Fruit fly (Drosophila melanogaster): ENCODE data around the gene AP-1gamma.

The AP-1gamma gene

dm6 chrX:9066802-9067489 is 41.5 kb upstream of the AP-1gamma start (continued):
- TF ChIP-seq CG31388 (GFP tag; optimal IDR thresholded peaks at IDR 0.05) (no peak), br (optimal IDR thresholded peaks at IDR 0.05) (no peak), CG6654 (GFP tag; optimal IDR thresholded peaks at IDR 0.05) (no peak), CG18262 (tag; optimal IDR thresholded peaks at IDR 0.05) (peak; percentile 10), CG3281 (GFP tag; optimal IDR thresholded peaks at IDR 0.05) (peak; percentile 9), slbo (GFP tag; IDR thresholded peaks at IDR 0.05) (peak; percentile 56), CG10979 (tag; optimal IDR thresholded peaks at IDR 0.05) (peak; percentile 34), chif (GFP tag; optimal IDR thresholded peaks at IDR 0.05) (no peak), Dad (GFP tag; optimal IDR thresholded peaks at IDR 0.05) (no peak), Mrtf (GFP tag; IDR thresholded peaks at IDR 0.05) (no peak), pros (GFP tag; optimal IDR thresholded peaks at IDR 0.05) (no peak), Ets65A (GFP tag) (peak; percentile 38), insv (GFP tag; optimal IDR thresholded peaks at IDR 0.05) (no peak), bigmax (GFP tag; optimal IDR thresholded peaks at IDR 0.05) (no peak), hb (GFP tag; IDR thresholded peaks at IDR 0.05; ENCODE audit: partially characterized antibody) (no peak), Max (GFP tag; optimal IDR thresholded peaks at IDR 0.05) (no peak), nom (GFP tag; optimal IDR thresholded peaks at IDR 0.05) (peak; percentile 63), Xrp1 (GFP tag; IDR thresholded peaks at IDR 0.05) (peak; percentile 46; the same call in 1 of the 2 replicates), z (GFP tag; IDR thresholded peaks at IDR 0.05) (0 out of 3 replicates have a peak, but pooled peaks have one; percentile 13), ara (GFP tag; IDR thresholded peaks at IDR 0.05) (no peak), CG4360 (GFP tag; IDR thresholded peaks at IDR 0.05) (no peak; the same call in 1 of the 2 replicates), CG4404 (GFP tag; IDR thresholded peaks at IDR 0.05) (no peak), CG8089 (GFP tag; optimal IDR thresholded peaks at IDR 0.05) (no peak), CG11560 (tag; IDR thresholded peaks at IDR 0.05) (no peak), CG10267 (tag; optimal IDR thresholded peaks at IDR 0.05) (no peak), otp (GFP tag; IDR thresholded peaks at IDR 0.05) (no peak), CG2712 (tag; optimal IDR thresholded peaks at IDR 0.05) (peak; percentile 11), CG8290 (GFP tag; optimal IDR thresholded peaks at IDR 0.05) (no peak), CG8290 (tag; optimal IDR thresholded peaks at IDR 0.05) (peak in 1 of 2 experiments; percentile 3), CG9797 (GFP tag; optimal IDR thresholded peaks at IDR 0.05) (no peak), ssp (GFP tag; IDR thresholded peaks at IDR 0.05) (no peak), CG10654 (GFP tag; optimal IDR thresholded peaks at IDR 0.05) (no peak), CG9817 (tag; optimal IDR thresholded peaks at IDR 0.05) (peak; percentile 12), CG7839 (tag; optimal IDR thresholded peaks at IDR 0.05) (peak; percentile 48), CG30403 (GFP tag; optimal IDR thresholded peaks at IDR 0.05) (peak; percentile 27), dati (GFP tag; IDR thresholded peaks at IDR 0.05) (no peak), CG1024 (GFP tag; IDR thresholded peaks at IDR 0.05) (no peak), ttk (GFP tag; IDR thresholded peaks at IDR 0.05) (no peak), Med (GFP tag) (peak; percentile 43), p53 (GFP tag; optimal IDR thresholded peaks at IDR 0.05) (no peak), pita (GFP tag; optimal IDR thresholded peaks at IDR 0.05) (no peak), CG18011 (GFP tag; optimal IDR thresholded peaks at IDR 0.05) (no peak), ems (GFP tag; optimal IDR thresholded peaks at IDR 0.05) (no peak), CG2889 (GFP tag; IDR thresholded peaks at IDR 0.05) (0 out of 3 replicates have a peak, but pooled peaks have one; percentile 46), ind (GFP tag; optimal IDR thresholded peaks at IDR 0.05) (peak; percentile 31), CG9437 (GFP tag; optimal IDR thresholded peaks at IDR 0.05) (no peak), lilli (GFP tag; optimal IDR thresholded peaks at IDR 0.05) (no peak), seq (GFP tag; IDR thresholded peaks at IDR 0.05) (no peak), CG18599 (GFP tag; optimal IDR thresholded peaks at IDR 0.05) (no peak), Lim3 (GFP tag; IDR thresholded peaks at IDR 0.05) (no peak), CG1233 (GFP tag; optimal IDR thresholded peaks at IDR 0.05) (no peak), amos (GFP tag; IDR thresholded peaks at IDR 0.05; ENCODE audit: partially characterized antibody) (no peak)
